Fruit fly (Drosophila melanogaster) whole organism, wandering third instar larva: Measurements from ENCODE around the gene Ddx1.
A peak's percentile ranks its signal among the peaks of the same experiment; 100 is the strongest.

Experiments used
- CG9705 ChIP-seq: fragments of 200-800 bp; sonication (Bioruptor generic); optimal IDR thresholded peaks from 2 replicates; lab custom pipeline; 2018; ENCODE audit warnings: missing biosample characterization, mild to moderate bottlenecking, missing genetic modification characterization
- Dfd ChIP-seq: fragments of >200 bp; optimal IDR thresholded peaks from 2 replicates; lab custom pipeline; 2017; ENCODE audit warnings: missing biosample characterization, missing genetic modification characterization
- Dif ChIP-seq: fragments of 200-275, 200-300 bp; sonication (Bioruptor generic); optimal IDR thresholded peaks from 2 replicates; lab custom pipeline; 2018; ENCODE audit warnings: missing biosample characterization, missing genetic modification characterization; ENCODE audit not compliant: partially characterized antibody
- GATAd ChIP-seq: sonication (Bioruptor generic); optimal IDR thresholded peaks from 2 replicates; lab custom pipeline; 2016; ENCODE audit warnings: missing biosample characterization, missing genetic modification characterization
- HLH106 ChIP-seq: fragments of 200-800 bp; optimal IDR thresholded peaks from 3 replicates; lab custom pipeline; 2019; ENCODE audit warnings: missing biosample characterization, mild to moderate bottlenecking, missing genetic modification characterization, moderate library complexity
- Hnf4 ChIP-seq: fragments of 200-800 bp; sonication (Bioruptor generic); optimal IDR thresholded peaks from 2 replicates; lab custom pipeline; 2016; ENCODE audit warnings: missing biosample characterization, mild to moderate bottlenecking, missing genetic modification characterization
- Hr78 ChIP-seq: fragments of >200 bp; optimal IDR thresholded peaks from 2 replicates; lab custom pipeline; 2017; ENCODE audit warnings: missing biosample characterization, missing genetic modification characterization
- Hr83 ChIP-seq: fragments of 200-300 bp; sonication (Bioruptor generic); optimal IDR thresholded peaks from 2 replicates; lab custom pipeline; 2016; ENCODE audit warnings: missing biosample characterization, mild to moderate bottlenecking, missing genetic modification characterization, moderate library complexity; ENCODE audit not compliant: poor library complexity, severe bottlenecking
- Jra ChIP-seq: sonication (Bioruptor generic); optimal IDR thresholded peaks from 2 replicates; lab custom pipeline; 2016; ENCODE audit warnings: missing biosample characterization, missing genetic modification characterization
- Myc ChIP-seq: fragments of >200 bp; optimal IDR thresholded peaks from 2 replicates; lab custom pipeline; 2017
- N ChIP-seq: fragments of >200 bp; optimal IDR thresholded peaks from 2 replicates; lab custom pipeline; 2018; ENCODE audit warnings: missing biosample characterization, missing external identifiers, missing genetic modification characterization
- OdsH ChIP-seq: fragments of 200-800 bp; sonication (Bioruptor generic); optimal IDR thresholded peaks from 2 replicates; lab custom pipeline; 2016; ENCODE audit warnings: missing biosample characterization, mild to moderate bottlenecking, missing genetic modification characterization
- Rel ChIP-seq, 2 experiments: fragments of 200-800 bp; sonication (Bioruptor generic) in 1 of 2; optimal IDR thresholded peaks; 2 replicates in 1 of 2; 3 replicates in 1 of 2; lab custom pipeline; 2016 to 2019; ENCODE audit warnings: mild to moderate bottlenecking in 2 of 2, missing biosample characterization in 2 of 2, missing genetic modification characterization in 2 of 2, moderate library complexity in 1 of 2
- Vsx2 ChIP-seq: fragments of 200-300, 225-300 bp; sonication (Bioruptor generic); optimal IDR thresholded peaks from 2 replicates; lab custom pipeline; 2018; ENCODE audit warnings: missing biosample characterization, missing genetic modification characterization; ENCODE audit not compliant: partially characterized antibody
- br ChIP-seq: fragments of 200-800 bp; sonication (Bioruptor generic); optimal IDR thresholded peaks from 2 replicates; lab custom pipeline; 2016; ENCODE audit warnings: missing biosample characterization, missing genetic modification characterization
- brk ChIP-seq: fragments of 200-800 bp; sonication (Bioruptor generic); optimal IDR thresholded peaks from 2 replicates; lab custom pipeline; 2016; ENCODE audit warnings: missing biosample characterization, mild to moderate bottlenecking, missing genetic modification characterization
- dl ChIP-seq, 2 experiments: fragments of 175-275, 200-275 bp in 1 of 2; fragments of 200-275 bp in 1 of 2; sonication (Bioruptor generic); optimal IDR thresholded peaks; lab custom pipeline; 2018; ENCODE audit warnings: mild to moderate bottlenecking in 2 of 2, missing biosample characterization in 2 of 2, missing genetic modification characterization in 2 of 2, moderate library complexity in 2 of 2; ENCODE audit not compliant: partially characterized antibody in 2 of 2, insufficient read depth in 1 of 2
- dmrt93B ChIP-seq: fragments of 200-800 bp; sonication (Bioruptor generic); optimal IDR thresholded peaks from 2 replicates; lab custom pipeline; 2018; ENCODE audit warnings: missing biosample characterization, mild to moderate bottlenecking, missing genetic modification characterization
- dsf ChIP-seq: sonication (Bioruptor generic); optimal IDR thresholded peaks from 2 replicates; lab custom pipeline; 2016; ENCODE audit warnings: missing biosample characterization, missing genetic modification characterization, borderline replicate concordance
- ey ChIP-seq: fragments of 200-800 bp; sonication (Bioruptor generic); optimal IDR thresholded peaks from 2 replicates; lab custom pipeline; 2016; ENCODE audit warnings: missing biosample characterization, missing genetic modification characterization
- foxo ChIP-seq, 2 experiments: fragments of 200-800 bp; sonication (Bioruptor generic); optimal IDR thresholded peaks; 2 replicates in 1 of 2; 3 replicates in 1 of 2; lab custom pipeline; 2016 to 2017; ENCODE audit warnings: missing biosample characterization in 2 of 2, missing genetic modification characterization in 2 of 2
- fru ChIP-seq: fragments of 200-800 bp; sonication (Bioruptor generic); optimal IDR thresholded peaks from 3 replicates; lab custom pipeline; 2016; ENCODE audit warnings: missing biosample characterization, mild to moderate bottlenecking, missing genetic modification characterization
- h ChIP-seq: fragments of 200-800 bp; sonication (Bioruptor generic); optimal IDR thresholded peaks from 3 replicates; lab custom pipeline; 2016; ENCODE audit warnings: missing biosample characterization, mild to moderate bottlenecking, missing genetic modification characterization
- jim ChIP-seq: fragments of 175-275, 200-325 bp; sonication (Bioruptor generic); optimal IDR thresholded peaks from 2 replicates; lab custom pipeline; 2016; ENCODE audit warnings: missing biosample characterization, mild to moderate bottlenecking, missing genetic modification characterization
- lola ChIP-seq: fragments of >200 bp; optimal IDR thresholded peaks from 2 replicates; lab custom pipeline; 2017; ENCODE audit warnings: missing biosample characterization, missing genetic modification characterization
- pan ChIP-seq: fragments of >200 bp; optimal IDR thresholded peaks from 2 replicates; lab custom pipeline; 2017
- rgr ChIP-seq: fragments of 200-800 bp; sonication (Bioruptor generic); optimal IDR thresholded peaks from 3 replicates; lab custom pipeline; 2016; ENCODE audit warnings: missing biosample characterization, mild to moderate bottlenecking, missing genetic modification characterization
- sage ChIP-seq: fragments of 200-800 bp; sonication (Bioruptor generic); optimal IDR thresholded peaks from 2 replicates; lab custom pipeline; 2016; ENCODE audit warnings: missing biosample characterization, mild to moderate bottlenecking, missing genetic modification characterization
- sv ChIP-seq: fragments of 200-800 bp; sonication (Bioruptor generic); optimal IDR thresholded peaks from 3 replicates; lab custom pipeline; 2016; ENCODE audit warnings: missing biosample characterization, missing genetic modification characterization
- tai ChIP-seq: sonication (Bioruptor generic); optimal IDR thresholded peaks from 2 replicates; lab custom pipeline; 2016; ENCODE audit warnings: missing biosample characterization, missing genetic modification characterization
- usp ChIP-seq: fragments of >200 bp; optimal IDR thresholded peaks from 2 replicates; lab custom pipeline; 2017; ENCODE audit warnings: missing biosample characterization, missing genetic modification characterization
- woc ChIP-seq: sonication (Bioruptor generic); optimal IDR thresholded peaks from 2 replicates; lab custom pipeline; 2016; ENCODE audit warnings: missing biosample characterization, mild to moderate bottlenecking, missing genetic modification characterization

The Ddx1 gene

DNA sequence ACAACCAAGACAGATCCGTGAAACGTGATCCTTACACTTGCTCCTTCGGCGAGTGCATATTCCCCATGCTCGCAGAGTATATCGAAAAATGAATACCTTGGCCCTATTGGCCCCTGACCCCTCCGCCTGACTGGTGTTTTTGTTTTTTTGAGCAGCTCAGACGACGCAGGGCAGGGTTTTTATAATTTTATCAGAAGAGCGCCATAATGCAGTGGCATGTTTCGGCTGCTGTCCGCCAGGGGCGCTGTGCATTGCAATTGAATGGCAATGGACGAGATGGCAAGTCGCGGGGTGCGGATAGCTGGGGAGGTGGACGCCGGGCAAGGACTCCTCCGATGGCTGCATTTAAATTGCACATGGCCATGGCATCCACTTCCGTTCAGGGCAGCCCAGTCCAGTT is 40.1 kb upstream of the Ddx1 start:
- TF ChIP-seq tai (GFP tag; lab: Kevin White, UChicago) (no peak), GATAd (GFP tag; lab: Kevin White, UChicago) (no peak), Vsx2 (no peak), pan (no peak), lola (GFP tag; lab: Kevin White, UChicago) (no peak), rgr (no peak), ey (GFP tag; lab: Kevin White, UChicago) (no peak), dmrt93B (GFP tag; lab: Kevin White, UChicago) (no peak), dsf (GFP tag; lab: Kevin White, UChicago) (no peak), Dfd (GFP tag; lab: Kevin White, UChicago) (no peak), sage (no peak), Rel (GFP tag; optimal IDR thresholded peaks at IDR 0.05; lab: Kevin White, UChicago) (no peak), Rel (tag; optimal IDR thresholded peaks at IDR 0.05; lab: Kevin White, UChicago) (no peak)

DNA sequence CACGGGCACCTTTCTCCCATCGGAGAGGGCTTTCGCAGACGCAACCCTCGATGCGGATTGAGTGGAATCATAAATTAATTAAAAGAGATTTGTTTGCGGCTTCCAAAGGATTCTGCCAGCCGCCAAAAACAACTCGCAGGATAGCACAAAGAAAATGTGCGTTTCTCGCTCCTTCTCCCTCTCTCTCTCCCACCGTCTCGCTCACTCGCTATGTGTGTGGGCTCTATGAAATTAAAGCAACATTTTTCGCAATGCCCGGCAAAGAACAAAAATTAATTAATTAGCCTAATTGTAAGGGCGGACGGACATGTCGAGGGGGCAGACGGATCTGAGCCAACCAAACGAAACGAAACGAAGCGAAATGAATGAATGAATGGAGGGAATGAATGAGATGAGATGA is 25.5 kb upstream of the Ddx1 start:
- TF ChIP-seq Vsx2: no peak
- no peak for TF ChIP-seq dl (GFP tag; optimal IDR thresholded peaks at IDR 0.05; lab: Kevin White, UChicago; ENCODE audit: insufficient read depth in 1 of 2, partially characterized antibody in 2 of 2)
- no peak for TF ChIP-seq Hr78 (GFP tag; lab: Kevin White, UChicago)
- no peak for TF ChIP-seq dsf (GFP tag; lab: Kevin White, UChicago)
- no peak for TF ChIP-seq br (GFP tag; lab: Kevin White, UChicago)
- TF ChIP-seq usp (GFP tag; lab: Kevin White, UChicago): no peak
- TF ChIP-seq Rel (GFP tag; optimal IDR thresholded peaks at IDR 0.05; lab: Kevin White, UChicago): no peak
- TF ChIP-seq Rel (tag; optimal IDR thresholded peaks at IDR 0.05; lab: Kevin White, UChicago): no peak
- no peak for TF ChIP-seq h
- no peak for TF ChIP-seq Dfd (GFP tag; lab: Kevin White, UChicago)
- no peak for TF ChIP-seq Dif (GFP tag; lab: Kevin White, UChicago)
- no peak for TF ChIP-seq brk (GFP tag; lab: Kevin White, UChicago)

DNA sequence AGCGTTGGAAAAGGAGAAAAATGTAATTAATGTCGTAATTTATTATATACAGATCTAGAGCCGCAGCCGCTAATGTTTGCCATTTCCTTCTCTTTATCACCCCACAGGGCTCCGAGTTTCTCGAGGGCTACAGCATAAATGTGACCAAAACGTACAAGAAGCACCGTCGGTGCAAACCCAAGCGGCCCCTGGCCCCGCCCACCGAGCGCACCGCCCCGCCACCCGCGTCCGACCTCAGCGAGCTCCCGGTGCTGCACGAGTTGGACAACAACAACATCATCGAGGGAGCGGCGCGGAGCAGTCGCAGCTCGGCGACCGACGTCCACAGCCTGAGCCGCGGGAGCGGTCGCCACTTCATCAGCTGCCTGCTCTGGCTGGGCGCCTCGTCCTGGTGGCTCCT is 20.9 kb upstream of the Ddx1 start:
- TF ChIP-seq Dfd (GFP tag; lab: Kevin White, UChicago) (peak; percentile 98), Hnf4 (GFP tag; lab: Kevin White, UChicago) (no peak), Vsx2 (no peak), sv (GFP tag; lab: Kevin White, UChicago) (no peak), usp (GFP tag; lab: Kevin White, UChicago) (no peak), woc (GFP tag; lab: Kevin White, UChicago) (no peak), Rel (GFP tag; optimal IDR thresholded peaks at IDR 0.05; lab: Kevin White, UChicago) (no peak), Rel (tag; optimal IDR thresholded peaks at IDR 0.05; lab: Kevin White, UChicago) (no peak), CG9705 (GFP tag; lab: Kevin White, UChicago) (no peak), pan (no peak)

DNA sequence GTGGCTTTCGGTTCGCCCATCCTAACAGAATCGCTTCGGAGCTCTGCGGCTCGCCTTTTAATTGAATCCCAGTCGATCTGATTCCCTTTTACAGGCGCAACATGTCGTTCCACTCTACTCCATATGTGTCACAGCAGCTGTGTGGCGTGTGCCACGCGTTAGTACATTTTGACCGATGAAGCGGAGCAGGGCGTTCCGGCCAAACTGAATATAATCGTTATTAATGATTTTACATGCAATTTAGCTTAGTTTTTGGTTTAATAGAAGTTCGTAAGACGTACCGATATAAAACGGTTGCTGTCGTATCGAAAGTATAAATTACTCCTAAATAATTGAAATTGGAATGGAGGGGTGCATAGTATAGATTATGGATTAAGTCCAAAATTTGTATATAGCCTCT is 3.4 kb downstream of the Ddx1 start, which contains the start of gene CG11523:
TSS of gene CG11523 (minus strand) at position 145 of the 400 bp plus-strand sequence.
- no peak for TF ChIP-seq jim
- peak; percentile 8 for TF ChIP-seq br (GFP tag; lab: Kevin White, UChicago)
- TF ChIP-seq Jra (GFP tag; lab: Kevin White, UChicago): peak; percentile 12
- no peak for TF ChIP-seq Hr83 (GFP tag; lab: Kevin White, UChicago)
- TF ChIP-seq OdsH: peak; percentile 5
- TF ChIP-seq Hr78 (GFP tag; lab: Kevin White, UChicago): no peak
- no peak for TF ChIP-seq lola (GFP tag; lab: Kevin White, UChicago)
- no peak for TF ChIP-seq usp (GFP tag; lab: Kevin White, UChicago)
- peak in 1 of 2 experiments; percentile 54 for TF ChIP-seq foxo (GFP tag; optimal IDR thresholded peaks at IDR 0.05; lab: Kevin White, UChicago)
- no peak for TF ChIP-seq Myc (lab: Kevin White, UChicago)
- TF ChIP-seq tai (GFP tag; lab: Kevin White, UChicago): no peak
- TF ChIP-seq Dfd (GFP tag; lab: Kevin White, UChicago): no peak
- TF ChIP-seq fru (GFP tag; lab: Kevin White, UChicago): peak; percentile 35
- TF ChIP-seq HLH106: peak; percentile 48
- peak; percentile 44 for TF ChIP-seq rgr
- TF ChIP-seq N (GFP tag; lab: Kevin White, UChicago): no peak
- no peak for TF ChIP-seq ey (GFP tag; lab: Kevin White, UChicago)
